Worm (Caenorhabditis elegans) whole organism, late embryonic: ENCODE data around the gene Y105C5A.1.
A peak's percentile ranks its signal among the peaks of the same experiment; 100 is the strongest.

Experiments
- Y22D7AL.16 ChIP-seq: sonication (generic microtip); optimal IDR thresholded peaks from 2 replicates; lab custom pipeline; 2016; ENCODE audit warnings: missing genetic modification characterization, missing compliant biosample characterization
- ahr-1 ChIP-seq: sonication (generic microtip); optimal IDR thresholded peaks from 2 replicates; lab custom pipeline; 2016; ENCODE audit warnings: missing genetic modification characterization, missing compliant biosample characterization
- ceh-14 ChIP-seq: sonication (generic microtip); optimal IDR thresholded peaks from 2 replicates; lab custom pipeline; 2016; ENCODE audit warnings: missing genotype, missing genetic modification characterization, missing compliant biosample characterization
- ceh-9 ChIP-seq: sonication (generic microtip); optimal IDR thresholded peaks from 2 replicates; lab custom pipeline; 2016; ENCODE audit warnings: mild to moderate bottlenecking, missing genetic modification characterization, inconsistent platforms, missing compliant biosample characterization
- dmd-4 ChIP-seq: sonication (generic microtip); optimal IDR thresholded peaks from 2 replicates; lab custom pipeline; 2016; ENCODE audit warnings: borderline replicate concordance, missing genetic modification characterization, missing compliant biosample characterization
- lim-6 ChIP-seq: sonication (generic microtip); optimal IDR thresholded peaks from 2 replicates; lab custom pipeline; 2016; ENCODE audit warnings: missing genetic modification characterization, missing compliant biosample characterization
- nhr-11 ChIP-seq: fragments of 150-350 bp; optimal IDR thresholded peaks from 2 replicates; lab custom pipeline; 2014; ENCODE audit warnings: missing biosample characterization, missing genetic modification characterization
- odd-2 ChIP-seq: sonication (generic microtip); optimal IDR thresholded peaks from 2 replicates; lab custom pipeline; 2017; ENCODE audit warnings: antibody characterized with exemption, mild to moderate bottlenecking, missing genetic modification characterization, missing compliant biosample characterization
- pag-3 ChIP-seq: sonication (generic microtip); optimal IDR thresholded peaks from 2 replicates; lab custom pipeline; 2016; ENCODE audit warnings: missing compliant biosample characterization, missing genetic modification characterization, borderline replicate concordance
- rnt-1 ChIP-seq: sonication (generic microtip); optimal IDR thresholded peaks from 2 replicates; lab custom pipeline; 2016; ENCODE audit warnings: missing genetic modification characterization, missing compliant biosample characterization
- tbx-2 ChIP-seq: sonication (generic microtip); optimal IDR thresholded peaks from 2 replicates; lab custom pipeline; 2016; ENCODE audit warnings: missing genetic modification characterization, missing compliant biosample characterization
- unc-86 ChIP-seq: sonication (generic microtip); optimal IDR thresholded peaks from 2 replicates; lab custom pipeline; 2016; ENCODE audit warnings: missing genetic modification characterization, missing compliant biosample characterization
- zip-5 ChIP-seq: sonication (generic microtip); optimal IDR thresholded peaks from 2 replicates; lab custom pipeline; 2016; ENCODE audit warnings: missing genetic modification characterization, missing compliant biosample characterization

- TF ChIP-seq ceh-14 (tag; lab: Kevin White, UChicago): no peak
- no peak for TF ChIP-seq odd-2 (tag; lab: Kevin White, UChicago)
- peak; percentile 64 for TF ChIP-seq tbx-2 (tag; lab: Kevin White, UChicago)
- TF ChIP-seq ceh-9 (tag; lab: Kevin White, UChicago): no peak
- peak; percentile 31 for TF ChIP-seq zip-5 (tag; lab: Kevin White, UChicago)
- TF ChIP-seq nhr-11 (tag; lab: Kevin White, UChicago): no peak
- no peak for TF ChIP-seq ahr-1 (tag; lab: Kevin White, UChicago)
- no peak for TF ChIP-seq dmd-4 (tag; lab: Kevin White, UChicago)
- TF ChIP-seq lim-6 (tag; lab: Kevin White, UChicago): peak; percentile 20
- no peak for TF ChIP-seq pag-3 (tag; lab: Kevin White, UChicago)
- TF ChIP-seq rnt-1 (tag; lab: Kevin White, UChicago): no peak
- no peak for TF ChIP-seq Y22D7AL.16
- no peak for TF ChIP-seq unc-86 (tag; lab: Kevin White, UChicago)
Measured at ce11 chrIV:15526477-15526876, 37.8 kb downstream of the Y105C5A.1 start.
